Worm (Caenorhabditis elegans) whole organism, L2 larva: ENCODE measurements around the gene C55A6.1.

ENCODE experiments used
- C34F6.9 ChIP-seq: fragments of 150-350 bp; optimal IDR thresholded peaks from 2 replicates; lab custom pipeline; 2014; ENCODE audit warnings: missing biosample characterization, missing genetic modification characterization
- F13H6.1 ChIP-seq: sonication (generic microtip); optimal IDR thresholded peaks from 2 replicates; lab custom pipeline; 2016; ENCODE audit warnings: missing genetic modification characterization, missing compliant biosample characterization
- R02D3.7 ChIP-seq: fragments of 150-350 bp; optimal IDR thresholded peaks from 2 replicates; lab custom pipeline; 2014; ENCODE audit warnings: missing biosample characterization, missing genetic modification characterization
- Y55F3AM.14 ChIP-seq: fragments of 200-800 bp; sonication (Bioruptor generic); optimal IDR thresholded peaks from 2 replicates; lab custom pipeline; 2018; ENCODE audit warnings: mild to moderate bottlenecking, missing genetic modification characterization, missing compliant biosample characterization
- ZK546.5 ChIP-seq: sonication (generic microtip); optimal IDR thresholded peaks from 2 replicates; lab custom pipeline; 2017; ENCODE audit warnings: missing biosample characterization, missing genetic modification characterization
- alr-1 ChIP-seq: fragments of 150-350 bp; optimal IDR thresholded peaks from 2 replicates; lab custom pipeline; 2014; ENCODE audit warnings: missing biosample characterization, missing genetic modification characterization
- aly-2 ChIP-seq: fragments of 150-350 bp; optimal IDR thresholded peaks from 2 replicates; lab custom pipeline; 2014; ENCODE audit warnings: missing biosample characterization, missing genetic modification characterization
- ama-1 ChIP-seq: fragments of 150-350 bp; optimal IDR thresholded peaks from 2 replicates; lab custom pipeline; 2018; ENCODE audit warnings: inconsistent platforms
- blmp-1 ChIP-seq: sonication (generic microtip); optimal IDR thresholded peaks from 2 replicates; lab custom pipeline; 2017; ENCODE audit warnings: missing genetic modification characterization, mild to moderate bottlenecking, missing compliant biosample characterization, antibody characterized with exemption, moderate library complexity; ENCODE audit not compliant: insufficient read depth
- crh-2 ChIP-seq: sonication (generic microtip); optimal IDR thresholded peaks from 2 replicates; lab custom pipeline; 2017; ENCODE audit warnings: missing biosample characterization, missing genetic modification characterization
- dmd-4 ChIP-seq: sonication (generic microtip); optimal IDR thresholded peaks from 2 replicates; lab custom pipeline; 2017; ENCODE audit warnings: missing biosample characterization, missing genetic modification characterization
- egl-27 ChIP-seq: sonication (generic microtip); optimal IDR thresholded peaks from 3 replicates; lab custom pipeline; 2017; ENCODE audit warnings: missing biosample characterization, missing genetic modification reagents, missing genetic modification characterization
- elt-1 ChIP-seq: fragments of 150-350 bp; optimal IDR thresholded peaks from 2 replicates; lab custom pipeline; 2014; ENCODE audit warnings: missing biosample characterization, missing genetic modification characterization
- elt-3 ChIP-seq: sonication (generic microtip); optimal IDR thresholded peaks from 2 replicates; lab custom pipeline; 2017; ENCODE audit warnings: missing biosample characterization, missing genetic modification characterization
- fos-1 ChIP-seq: fragments of 150-350 bp; optimal IDR thresholded peaks from 2 replicates; lab custom pipeline; 2014; ENCODE audit warnings: missing biosample characterization, missing genetic modification characterization
- gmeb-1 ChIP-seq: fragments of 150-350 bp; optimal IDR thresholded peaks from 2 replicates; lab custom pipeline; 2014; ENCODE audit warnings: missing biosample characterization, missing genetic modification characterization
- lin-11 ChIP-seq: fragments of 150-350 bp; sonication (generic microtip); optimal IDR thresholded peaks from 2 replicates; lab custom pipeline; 2014; ENCODE audit warnings: missing biosample characterization, missing genetic modification characterization, inconsistent platforms, mixed read lengths
- lin-13 ChIP-seq: fragments of 150-350 bp; optimal IDR thresholded peaks from 2 replicates; lab custom pipeline; 2014; ENCODE audit warnings: missing biosample characterization, missing genetic modification reagents, missing genetic modification characterization
- lin-39 ChIP-seq: fragments of 150-350 bp; optimal IDR thresholded peaks from 2 replicates; lab custom pipeline; 2014; ENCODE audit warnings: missing biosample characterization, missing genetic modification reagents, missing genetic modification characterization
- lsy-2 ChIP-seq, 2 experiments: fragments of 150-350 bp in 1 of 2; sonication (generic microtip) in 1 of 2; optimal IDR thresholded peaks; 2 replicates each; lab custom pipeline; 2014 to 2017; ENCODE audit warnings: missing biosample characterization in 2 of 2, missing genetic modification characterization in 2 of 2
- mab-5 ChIP-seq: fragments of 150-350 bp; optimal IDR thresholded peaks from 2 replicates; lab custom pipeline; 2014; ENCODE audit warnings: missing biosample characterization, missing genetic modification characterization
- mbf-1 ChIP-seq: sonication (generic microtip); optimal IDR thresholded peaks from 2 replicates; lab custom pipeline; 2017; ENCODE audit warnings: missing biosample characterization, missing genetic modification characterization
- nhr-10 ChIP-seq: sonication (generic microtip); optimal IDR thresholded peaks from 2 replicates; lab custom pipeline; 2017; ENCODE audit warnings: missing biosample characterization, missing genetic modification characterization
- nhr-11 ChIP-seq: fragments of 150-350 bp; optimal IDR thresholded peaks from 2 replicates; lab custom pipeline; 2014; ENCODE audit warnings: missing biosample characterization, missing genetic modification characterization
- nhr-12 ChIP-seq: fragments of 150-350 bp; optimal IDR thresholded peaks from 2 replicates; lab custom pipeline; 2014; ENCODE audit warnings: missing biosample characterization, missing genetic modification characterization
- nhr-129 ChIP-seq: fragments of 150-350 bp; optimal IDR thresholded peaks from 2 replicates; lab custom pipeline; 2014; ENCODE audit warnings: missing biosample characterization, missing genetic modification characterization
- nhr-21 ChIP-seq: fragments of 150-350 bp; optimal IDR thresholded peaks from 2 replicates; lab custom pipeline; 2014; ENCODE audit warnings: missing biosample characterization, missing genetic modification characterization
- nhr-23 ChIP-seq: fragments of 150-350 bp; optimal IDR thresholded peaks from 2 replicates; lab custom pipeline; 2014; ENCODE audit warnings: missing biosample characterization, missing genetic modification reagents, missing genetic modification characterization
- nhr-237 ChIP-seq: fragments of 150-350 bp; optimal IDR thresholded peaks from 2 replicates; lab custom pipeline; 2014; ENCODE audit warnings: missing biosample characterization, missing genetic modification characterization
- nhr-25 ChIP-seq: fragments of 150-350 bp; sonication (generic microtip); optimal IDR thresholded peaks from 3 replicates; lab custom pipeline; 2014; ENCODE audit warnings: missing biosample characterization, missing genetic modification characterization
- nhr-6 ChIP-seq: fragments of 150-350 bp; optimal IDR thresholded peaks from 2 replicates; lab custom pipeline; 2014; ENCODE audit warnings: missing biosample characterization, missing genetic modification characterization
- peb-1 ChIP-seq: fragments of 150-350 bp; optimal IDR thresholded peaks from 2 replicates; lab custom pipeline; 2014; ENCODE audit warnings: missing biosample characterization, missing genetic modification characterization
- sem-4 ChIP-seq: fragments of 150-350 bp; optimal IDR thresholded peaks from 2 replicates; lab custom pipeline; 2014; ENCODE audit warnings: missing biosample characterization, missing genetic modification reagents, missing genetic modification characterization
- skn-1 ChIP-seq: sonication (generic microtip); optimal IDR thresholded peaks from 2 replicates; lab custom pipeline; 2017; ENCODE audit warnings: missing biosample characterization, missing genetic modification characterization
- sma-3 ChIP-seq: sonication (generic microtip); optimal IDR thresholded peaks from 2 replicates; lab custom pipeline; 2016; ENCODE audit warnings: missing genetic modification reagents, missing genetic modification characterization, missing compliant biosample characterization
- sma-9 ChIP-seq, 2 experiments: fragments of 150-350 bp in 1 of 2; sonication (generic microtip) in 1 of 2; optimal IDR thresholded peaks; 2 replicates each; lab custom pipeline; 2014 to 2016; ENCODE audit warnings: missing genetic modification characterization in 2 of 2, mild to moderate bottlenecking in 1 of 2, missing biosample characterization in 1 of 2, missing compliant biosample characterization in 1 of 2, missing genetic modification reagents in 1 of 2, moderate library complexity in 1 of 2
- snpc-4 ChIP-seq: fragments of 150-350 bp; optimal IDR thresholded peaks from 2 replicates; lab custom pipeline; 2014; ENCODE audit warnings: missing biosample characterization, missing genetic modification characterization
- unc-39 ChIP-seq: fragments of 150-350 bp; optimal IDR thresholded peaks from 2 replicates; lab custom pipeline; 2014; ENCODE audit warnings: missing biosample characterization, missing genetic modification characterization
- unc-55 ChIP-seq: fragments of 150-350 bp; sonication (generic microtip); optimal IDR thresholded peaks from 3 replicates; lab custom pipeline; 2014; ENCODE audit warnings: missing biosample characterization, missing genetic modification reagents, missing genetic modification characterization
- unc-62 ChIP-seq: fragments of 150-350 bp; optimal IDR thresholded peaks from 2 replicates; lab custom pipeline; 2014; ENCODE audit warnings: missing biosample characterization, missing genetic modification reagents, missing genetic modification characterization
- zag-1 ChIP-seq: fragments of 150-350 bp; optimal IDR thresholded peaks from 2 replicates; lab custom pipeline; 2014; ENCODE audit warnings: missing biosample characterization, missing genetic modification characterization
- ztf-1 ChIP-seq: fragments of 200-800 bp; sonication (Bioruptor generic); conservative IDR thresholded peaks from 2 replicates; pipeline ENCODE4 v1.3.6; 2022; ENCODE audit warnings: missing genetic modification characterization, missing compliant biosample characterization
- ztf-11 ChIP-seq: sonication (generic microtip); optimal IDR thresholded peaks from 2 replicates; lab custom pipeline; 2017; ENCODE audit warnings: missing biosample characterization, missing genetic modification characterization
- ztf-4 ChIP-seq: fragments of 150-350 bp; optimal IDR thresholded peaks from 2 replicates; lab custom pipeline; 2014; ENCODE audit warnings: missing biosample characterization, missing genetic modification characterization

C55A6.1 gene

DNA sequence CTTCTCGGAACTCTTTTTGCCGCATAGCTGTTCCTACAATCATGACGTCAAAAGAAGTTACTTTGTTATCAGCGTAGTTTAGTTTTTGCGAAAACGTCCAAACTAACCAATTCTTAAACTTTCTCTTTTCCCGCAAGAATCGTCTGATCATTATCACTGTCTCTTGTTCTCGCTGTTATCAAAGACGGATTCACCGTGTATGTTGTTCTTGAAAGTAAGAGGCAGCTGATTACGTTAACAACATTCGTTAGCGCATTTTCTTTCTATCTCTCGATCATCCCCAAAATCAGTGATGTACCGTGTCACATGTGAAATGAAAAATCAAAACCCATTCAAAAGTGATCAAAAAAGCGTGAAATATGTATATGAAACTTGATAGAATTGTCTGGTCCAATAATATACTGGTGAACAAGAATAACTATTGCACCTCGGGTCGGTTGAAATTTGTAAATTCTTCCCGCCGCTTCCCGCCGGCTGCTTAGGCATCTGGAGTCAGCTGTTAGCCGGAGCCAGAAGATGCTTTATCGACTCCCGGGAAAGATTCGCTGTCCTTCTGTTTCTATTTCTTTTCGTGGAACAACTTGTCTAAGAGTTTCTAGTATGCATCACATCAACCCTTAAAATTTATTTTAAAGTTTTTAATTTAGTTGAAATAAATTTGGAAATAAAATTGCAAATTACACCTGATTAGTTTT lies 29.9 kb upstream of the C55A6.1 start:
- TF ChIP-seq blmp-1 (tag; lab: Kevin White, UChicago) = peak; percentile 96
- TF ChIP-seq nhr-129 (tag; lab: Kevin White, UChicago) = peak; percentile 58
- no peak for TF ChIP-seq lin-39 (tag; lab: Kevin White, UChicago)
- TF ChIP-seq sma-3 (GFP tag; lab: Kevin White, UChicago) = peak; percentile 43
- TF ChIP-seq gmeb-1 (tag; lab: Kevin White, UChicago) = peak; percentile 65
- peak; percentile 56 for TF ChIP-seq nhr-21 (tag; lab: Kevin White, UChicago)
- TF ChIP-seq ztf-11 = no peak
- peak; percentile 87 for TF ChIP-seq sma-9 (GFP tag; optimal IDR thresholded peaks at IDR 0.05; lab: Kevin White, UChicago)
- TF ChIP-seq sma-9 (tag; optimal IDR thresholded peaks at IDR 0.05; lab: Kevin White, UChicago) = no peak
- TF ChIP-seq skn-1 = no peak
- peak; percentile 7 for TF ChIP-seq F13H6.1 (tag; lab: Kevin White, UChicago)
- no peak for TF ChIP-seq mbf-1 (tag; lab: Kevin White, UChicago)
- peak; percentile 60 for TF ChIP-seq crh-2 (tag; lab: Kevin White, UChicago)
- peak; percentile 93 for TF ChIP-seq fos-1 (tag; lab: Kevin White, UChicago)
- TF ChIP-seq nhr-25 (tag; lab: Kevin White, UChicago) = peak; percentile 50
- TF ChIP-seq egl-27 = peak; percentile 19
- peak in 1 of 2 experiments; percentile 29 for TF ChIP-seq lsy-2 (tag; optimal IDR thresholded peaks at IDR 0.05; lab: Kevin White, UChicago)

- no peak for TF ChIP-seq unc-62 (GFP tag; lab: Kevin White, UChicago)
- TF ChIP-seq R02D3.7 = no peak
- no peak for TF ChIP-seq sem-4 (tag; lab: Kevin White, UChicago)
- TF ChIP-seq nhr-25 (tag; lab: Kevin White, UChicago) = no peak
- TF ChIP-seq unc-39 (tag; lab: Kevin White, UChicago) = no peak
- no peak for TF ChIP-seq nhr-10 (tag; lab: Kevin White, UChicago)
- TF ChIP-seq alr-1 (tag; lab: Kevin White, UChicago) = no peak
- TF ChIP-seq nhr-129 (tag; lab: Kevin White, UChicago) = no peak
- no peak for TF ChIP-seq fos-1 (tag; lab: Kevin White, UChicago)
- TF ChIP-seq dmd-4 = no peak
- no peak for TF ChIP-seq zag-1 (tag; lab: Kevin White, UChicago)
- TF ChIP-seq mab-5 = no peak
- no peak for TF ChIP-seq snpc-4 (tag; lab: Kevin White, UChicago)
- no peak for TF ChIP-seq ztf-11
Measured at ce11 chrV:11533365-11533949, 28.7 kb upstream of the C55A6.1 start.

DNA sequence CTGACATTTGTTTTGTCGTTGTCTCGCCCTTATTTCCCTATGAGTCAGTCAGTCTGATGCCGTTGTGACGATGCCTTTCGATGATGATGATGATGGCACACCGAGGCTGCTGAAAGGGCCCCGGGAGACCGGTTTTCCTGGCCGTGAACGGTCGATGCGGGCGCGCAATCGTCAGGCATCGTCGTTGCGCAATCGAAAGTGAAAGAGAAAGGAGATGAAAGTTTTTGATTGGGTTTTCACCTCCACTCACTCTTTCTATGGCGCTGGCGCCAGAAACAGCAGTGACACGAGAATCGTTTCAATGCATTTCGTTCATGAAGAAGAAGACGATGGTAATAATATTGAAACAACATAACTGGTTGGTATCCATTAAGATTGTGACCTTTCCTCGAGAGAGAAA lies 28.2 kb upstream of the C55A6.1 start:
- TF ChIP-seq nhr-129 (tag; lab: Kevin White, UChicago) (peak; percentile 67), sma-3 (GFP tag; lab: Kevin White, UChicago) (peak; percentile 72), fos-1 (tag; lab: Kevin White, UChicago) (peak; percentile 33), lin-39 (tag; lab: Kevin White, UChicago) (no peak), lsy-2 (tag; optimal IDR thresholded peaks at IDR 0.05; lab: Kevin White, UChicago) (no peak), alr-1 (tag; lab: Kevin White, UChicago) (no peak), blmp-1 (tag; lab: Kevin White, UChicago) (peak; percentile 100), nhr-21 (tag; lab: Kevin White, UChicago) (peak; percentile 46), dmd-4 (no peak), zag-1 (tag; lab: Kevin White, UChicago) (no peak), skn-1 (no peak), mbf-1 (tag; lab: Kevin White, UChicago) (no peak), sem-4 (tag; lab: Kevin White, UChicago) (peak; percentile 80), nhr-12 (no peak), ztf-1 (no peak), Y55F3AM.14 (GFP tag; lab: Kevin White, UChicago) (peak; percentile 61), unc-55 (GFP tag; lab: Kevin White, UChicago) (no peak), egl-27 (peak; percentile 62), peb-1 (tag; lab: Kevin White, UChicago) (no peak), ama-1 (lab: Kevin White, UChicago) (no peak), ztf-4 (tag; lab: Kevin White, UChicago) (no peak), ztf-11 (no peak), nhr-25 (tag; lab: Kevin White, UChicago) (peak; percentile 88), elt-3 (tag; lab: Kevin White, UChicago) (no peak), elt-1 (tag; lab: Kevin White, UChicago) (no peak), C34F6.9 (tag; lab: Kevin White, UChicago) (no peak), ZK546.5 (tag; lab: Kevin White, UChicago) (no peak), crh-2 (tag; lab: Kevin White, UChicago) (no peak), nhr-11 (tag; lab: Kevin White, UChicago) (no peak), lin-11 (tag; lab: Kevin White, UChicago) (no peak), nhr-6 (no peak), aly-2 (tag; lab: Kevin White, UChicago) (no peak), nhr-23 (tag; lab: Kevin White, UChicago) (no peak), unc-62 (GFP tag; lab: Kevin White, UChicago) (no peak), mab-5 (no peak), nhr-237 (no peak), F13H6.1 (tag; lab: Kevin White, UChicago) (no peak), unc-39 (tag; lab: Kevin White, UChicago) (no peak), lin-13 (GFP tag; lab: Kevin White, UChicago) (no peak)
